Worm (Caenorhabditis elegans) whole organism, midembryonic: ENCODE results near the gene nas-32.
A peak's percentile ranks its signal among the peaks of the same experiment; 100 is the strongest.

Source experiments
- T22C8.4 ChIP-seq: fragments of 200-800 bp; sonication (Bioruptor generic); IDR thresholded peaks from 2 replicates; pipeline ENCODE4 v1.3.6; 2022; ENCODE audit warnings: missing genetic modification characterization, missing compliant biosample characterization
- cog-1 ChIP-seq: sonication (generic microtip); optimal IDR thresholded peaks from 2 replicates; lab custom pipeline; 2016; ENCODE audit warnings: missing genetic modification characterization, missing compliant biosample characterization
- flt-1 ChIP-seq: fragments of 200-800 bp; sonication (Bioruptor generic); IDR thresholded peaks from 2 replicates; pipeline ENCODE4 v1.3.6; 2022; ENCODE audit warnings: missing genetic modification characterization, missing compliant biosample characterization
- klf-2 ChIP-seq: fragments of 200-800 bp; sonication (Bioruptor generic); conservative IDR thresholded peaks from 2 replicates; pipeline ENCODE4 v1.3.6; 2022; ENCODE audit warnings: missing genetic modification reagents, missing genetic modification characterization, missing compliant biosample characterization
- med-1 ChIP-seq: sonication (generic microtip); optimal IDR thresholded peaks from 2 replicates; lab custom pipeline; 2017; ENCODE audit warnings: missing genetic modification characterization, mild to moderate bottlenecking, missing compliant biosample characterization, antibody characterized with exemption, missing genetic modification reagents; ENCODE audit not compliant: insufficient read depth
- ref-1 ChIP-seq: fragments of 200-800 bp; sonication (Bioruptor generic); conservative IDR thresholded peaks from 2 replicates; pipeline ENCODE4 v1.3.6; 2022; ENCODE audit warnings: missing genetic modification reagents, missing genetic modification characterization, missing compliant biosample characterization
- tab-1 ChIP-seq: fragments of 200-800 bp; sonication (Bioruptor generic); IDR thresholded peaks from 2 replicates; pipeline ENCODE4 v1.3.6; 2022; ENCODE audit warnings: missing genetic modification characterization, missing compliant biosample characterization
- ztf-23 ChIP-seq: fragments of 200-800 bp; sonication (Bioruptor generic); IDR thresholded peaks from 2 replicates; pipeline ENCODE4 v1.3.6; 2022; ENCODE audit warnings: missing genetic modification reagents, missing genetic modification characterization, missing compliant biosample characterization
- ztf-29 ChIP-seq: fragments of 200-800 bp; sonication (Bioruptor generic); IDR thresholded peaks from 2 replicates; pipeline ENCODE4 v1.3.6; 2022; ENCODE audit warnings: missing genetic modification reagents, missing genetic modification characterization, missing compliant biosample characterization

nas-32 gene

ce11 chrV:875945-876344, 23.0 kb downstream of the nas-32 start, which contains the start of gene T02B11.9:
Gene T02B11.9, plus strand, starts transcription at chrV:876245.
- TF ChIP-seq ztf-29 (GFP tag; lab: Robert Waterston, UW) (no peak), med-1 (GFP tag; lab: Kevin White, UChicago) (no peak), ztf-23 (no peak), cog-1 (tag; lab: Kevin White, UChicago) (no peak), tab-1 (no peak), T22C8.4 (GFP tag; lab: Robert Waterston, UW) (no peak), ref-1 (no peak), klf-2 (GFP tag; lab: Robert Waterston, UW) (no peak), flt-1 (GFP tag; lab: Robert Waterston, UW) (no peak)

- TF ChIP-seq med-1 (GFP tag; lab: Kevin White, UChicago) (no peak), T22C8.4 (GFP tag; lab: Robert Waterston, UW) (no peak), klf-2 (GFP tag; lab: Robert Waterston, UW) (no peak), ztf-23 (no peak), cog-1 (tag; lab: Kevin White, UChicago) (no peak), tab-1 (no peak)
These were observed 28.0 kb downstream of the nas-32 start, which contains the start of gene T02B11.4 for ce11 chrV:871029-871428. Gene T02B11.4, minus strand, starts transcription at chrV:871129.

ce11 chrV:866729-867128, 32.3 kb downstream of the nas-32 start, which contains the start of gene T02B11.3:
Gene T02B11.3, minus strand, starts transcription at chrV:866829.
- TF ChIP-seq ztf-23 (no peak), flt-1 (GFP tag; lab: Robert Waterston, UW) (no peak), T22C8.4 (GFP tag; lab: Robert Waterston, UW) (no peak), tab-1 (no peak), med-1 (GFP tag; lab: Kevin White, UChicago) (no peak), cog-1 (tag; lab: Kevin White, UChicago) (no peak), klf-2 (GFP tag; lab: Robert Waterston, UW) (no peak), ref-1 (no peak), ztf-29 (GFP tag; lab: Robert Waterston, UW) (no peak)

- TF ChIP-seq ref-1 (no peak; the same call in 1 of the 2 replicates), tab-1 (no peak), cog-1 (tag; lab: Kevin White, UChicago) (no peak), med-1 (GFP tag; lab: Kevin White, UChicago) (no peak), klf-2 (GFP tag; lab: Robert Waterston, UW) (no peak), ztf-29 (GFP tag; lab: Robert Waterston, UW) (0 out of 2 replicates have a peak, but pooled peaks have one; percentile 17), ztf-23 (no peak), flt-1 (GFP tag; lab: Robert Waterston, UW) (0 out of 2 replicates have a peak, but pooled peaks have one; percentile 49), T22C8.4 (GFP tag; lab: Robert Waterston, UW) (no peak)
These were observed 40.0 kb downstream of the nas-32 start for ce11 chrV:858841-859456.

ce11 chrV:856549-856948, 42.4 kb downstream of the nas-32 start, which contains the start of gene K09C6.2:
Gene K09C6.2, plus strand, starts transcription at chrV:856849.
- TF ChIP-seq cog-1 (tag; lab: Kevin White, UChicago) (no peak), tab-1 (no peak), klf-2 (GFP tag; lab: Robert Waterston, UW) (no peak), ref-1 (no peak), T22C8.4 (GFP tag; lab: Robert Waterston, UW) (no peak), ztf-29 (GFP tag; lab: Robert Waterston, UW) (no peak), flt-1 (GFP tag; lab: Robert Waterston, UW) (no peak), ztf-23 (no peak), med-1 (GFP tag; lab: Kevin White, UChicago) (no peak)

- TF ChIP-seq ref-1 (no peak), klf-2 (GFP tag; lab: Robert Waterston, UW) (no peak), ztf-23 (no peak), med-1 (GFP tag; lab: Kevin White, UChicago) (no peak), T22C8.4 (GFP tag; lab: Robert Waterston, UW) (no peak), tab-1 (no peak), flt-1 (GFP tag; lab: Robert Waterston, UW) (no peak), cog-1 (tag; lab: Kevin White, UChicago) (no peak)
These were observed 44.0 kb downstream of the nas-32 start, which contains the start of gene K09C6.9 for ce11 chrV:854966-855365. Gene K09C6.9, minus strand, starts transcription at chrV:855066.

- TF ChIP-seq tab-1 (no peak), med-1 (GFP tag; lab: Kevin White, UChicago) (no peak), cog-1 (tag; lab: Kevin White, UChicago) (no peak), ztf-29 (GFP tag; lab: Robert Waterston, UW) (no peak), flt-1 (GFP tag; lab: Robert Waterston, UW) (no peak), ref-1 (no peak), klf-2 (GFP tag; lab: Robert Waterston, UW) (no peak), T22C8.4 (GFP tag; lab: Robert Waterston, UW) (no peak), ztf-23 (no peak)
These were observed 46.8 kb downstream of the nas-32 start, which contains the start of gene K09C6.3 for ce11 chrV:852184-852583. Gene K09C6.3, plus strand, starts transcription at chrV:852484.

- TF ChIP-seq T22C8.4 (GFP tag; lab: Robert Waterston, UW) (no peak), klf-2 (GFP tag; lab: Robert Waterston, UW) (no peak), ztf-29 (GFP tag; lab: Robert Waterston, UW) (no peak), flt-1 (GFP tag; lab: Robert Waterston, UW) (no peak), med-1 (GFP tag; lab: Kevin White, UChicago) (no peak), tab-1 (no peak), ztf-23 (no peak)
These were observed 49.5 kb downstream of the nas-32 start, which contains the start of gene srbc-12 for ce11 chrV:849512-849911. Gene srbc-12, plus strand, starts transcription at chrV:849812.

ce11 chrV:849042-849441, 49.9 kb downstream of the nas-32 start:
- TF ChIP-seq ztf-29 (GFP tag; lab: Robert Waterston, UW) (no peak), T22C8.4 (GFP tag; lab: Robert Waterston, UW) (no peak), klf-2 (GFP tag; lab: Robert Waterston, UW) (no peak), cog-1 (tag; lab: Kevin White, UChicago) (no peak), ztf-23 (no peak), ref-1 (no peak), tab-1 (no peak), flt-1 (GFP tag; lab: Robert Waterston, UW) (no peak), med-1 (GFP tag; lab: Kevin White, UChicago) (no peak)
